Worm (Caenorhabditis elegans): ENCODE results near the gene srw-59.

Gene srw-59

ce11 chrV:15988074-15988473, 37.3 kb upstream of the srw-59 start, which contains the start of gene F36G9.15:
Gene F36G9.15, minus strand, starts transcription at chrV:15988174.
- TF ChIP-seq elt-1 (tag; optimal IDR thresholded peaks at IDR 0.05) (no peak), R02D3.7 (tag; optimal IDR thresholded peaks at IDR 0.05) (no peak), zag-1 (tag; optimal IDR thresholded peaks at IDR 0.05) (no peak), lin-39 (tag; optimal IDR thresholded peaks at IDR 0.05) (no peak), nhr-11 (tag; optimal IDR thresholded peaks at IDR 0.05) (no peak), ceh-82 (tag; optimal IDR thresholded peaks at IDR 0.05) (no peak), ceh-16 (tag; optimal IDR thresholded peaks at IDR 0.05) (no peak), ZK546.5 (tag; optimal IDR thresholded peaks at IDR 0.05) (no peak), ama-1 (optimal IDR thresholded peaks at IDR 0.05) (no peak), unc-62 (GFP tag; optimal IDR thresholded peaks at IDR 0.05) (no peak), mab-5 (tag; optimal IDR thresholded peaks at IDR 0.05) (no peak), aly-2 (tag; optimal IDR thresholded peaks at IDR 0.05) (no peak), nhr-23 (tag; optimal IDR thresholded peaks at IDR 0.05) (no peak), C34F6.9 (tag; optimal IDR thresholded peaks at IDR 0.05) (no peak)

- TF ChIP-seq fos-1 (tag; optimal IDR thresholded peaks at IDR 0.05) (peak; percentile 36), ama-1 (optimal IDR thresholded peaks at IDR 0.05) (no peak), snpc-4 (tag; optimal IDR thresholded peaks at IDR 0.05) (peak; percentile 56)
Observed at ce11 chrV:15982733-15983344, 32.0 kb upstream of the srw-59 start, which contains the start of the genes fbxa-99 and F36G9.13. Gene fbxa-99, minus strand, starts transcription at chrV:15982854. Gene F36G9.13, plus strand, starts transcription at chrV:15983294.

- no peak for TF ChIP-seq nhr-23 (tag; optimal IDR thresholded peaks at IDR 0.05)
- no peak for TF ChIP-seq ceh-16 (tag; optimal IDR thresholded peaks at IDR 0.05)
- no peak for TF ChIP-seq nhr-10 (tag; optimal IDR thresholded peaks at IDR 0.05)
- TF ChIP-seq mdl-1 (tag; optimal IDR thresholded peaks at IDR 0.05): no peak
- no peak for TF ChIP-seq ztf-4 (tag; optimal IDR thresholded peaks at IDR 0.05)
- TF ChIP-seq fos-1 (tag; optimal IDR thresholded peaks at IDR 0.05): peak; percentile 76
- TF ChIP-seq nhr-21 (tag; optimal IDR thresholded peaks at IDR 0.05): no peak
Observed at ce11 chrV:15978232-15978764, 27.5 kb upstream of the srw-59 start, which contains the start of gene oac-20. Gene oac-20, plus strand, starts transcription at chrV:15978714.

- no peak for TF ChIP-seq lsy-2 (tag; optimal IDR thresholded peaks at IDR 0.05)
- no peak for TF ChIP-seq fos-1 (tag; optimal IDR thresholded peaks at IDR 0.05)
- TF ChIP-seq aly-2 (tag; optimal IDR thresholded peaks at IDR 0.05): no peak
- no peak for TF ChIP-seq nhr-25 (tag; optimal IDR thresholded peaks at IDR 0.05)
- TF ChIP-seq R02D3.7 (tag; optimal IDR thresholded peaks at IDR 0.05): no peak
- TF ChIP-seq egl-27 (tag; optimal IDR thresholded peaks at IDR 0.05): no peak
- no peak for TF ChIP-seq nhr-21 (tag; optimal IDR thresholded peaks at IDR 0.05)
- TF ChIP-seq sma-3 (GFP tag; optimal IDR thresholded peaks at IDR 0.05): no peak
- TF ChIP-seq alr-1 (tag; optimal IDR thresholded peaks at IDR 0.05): no peak
- TF ChIP-seq zag-1 (tag; optimal IDR thresholded peaks at IDR 0.05): no peak
Observed at ce11 chrV:15975845-15976244, 25.0 kb upstream of the srw-59 start, which contains the start of gene clec-232. Gene clec-232, plus strand, starts transcription at chrV:15976145.

- no peak for TF ChIP-seq mbf-1 (tag; optimal IDR thresholded peaks at IDR 0.05)
- no peak for TF ChIP-seq elt-1 (tag; optimal IDR thresholded peaks at IDR 0.05)
- TF ChIP-seq crh-2 (tag; optimal IDR thresholded peaks at IDR 0.05): no peak
- TF ChIP-seq skn-1 (tag; optimal IDR thresholded peaks at IDR 0.05): no peak
- no peak for TF ChIP-seq sem-4 (tag; optimal IDR thresholded peaks at IDR 0.05)
- TF ChIP-seq nhr-11 (tag; optimal IDR thresholded peaks at IDR 0.05): no peak
- no peak for TF ChIP-seq sma-9 (GFP tag; optimal IDR thresholded peaks at IDR 0.05)
- no peak for TF ChIP-seq sma-9 (tag; optimal IDR thresholded peaks at IDR 0.05)
- TF ChIP-seq peb-1 (tag; optimal IDR thresholded peaks at IDR 0.05): no peak
- TF ChIP-seq nhr-129 (tag; optimal IDR thresholded peaks at IDR 0.05): no peak
- no peak for TF ChIP-seq ZK546.5 (tag; optimal IDR thresholded peaks at IDR 0.05)
- TF ChIP-seq Y55F3AM.14 (GFP tag; optimal IDR thresholded peaks at IDR 0.05): no peak
- no peak for TF ChIP-seq nhr-12 (tag; optimal IDR thresholded peaks at IDR 0.05)
- TF ChIP-seq C34F6.9 (tag; optimal IDR thresholded peaks at IDR 0.05): no peak
Observed at ce11 chrV:15974836-15975235, 24.0 kb upstream of the srw-59 start, which contains the start of gene sru-22. Gene sru-22, minus strand, starts transcription at chrV:15974936.
